Worm (Caenorhabditis elegans) whole organism, early embryonic: Measurements from ENCODE around the gene fbxa-59.

Experiments
- B0310.2 ChIP-seq: sonication (generic microtip); optimal IDR thresholded peaks from 2 replicates; lab custom pipeline; 2016; ENCODE audit warnings: mild to moderate bottlenecking, missing genetic modification characterization, missing compliant biosample characterization
- F13C5.2 ChIP-seq: sonication (generic microtip); optimal IDR thresholded peaks from 2 replicates; lab custom pipeline; 2017; ENCODE audit warnings: mild to moderate bottlenecking, missing genetic modification characterization, inconsistent platforms, missing compliant biosample characterization
- aly-1 ChIP-seq: sonication (generic microtip); optimal IDR thresholded peaks from 2 replicates; lab custom pipeline; 2016; ENCODE audit warnings: missing genetic modification characterization, missing compliant biosample characterization
- ama-1 ChIP-seq: fragments of 150-350 bp; optimal IDR thresholded peaks from 2 replicates; lab custom pipeline; 2014
- ceh-13 ChIP-seq: fragments of 200-800 bp; sonication (Bioruptor generic); optimal IDR thresholded peaks from 2 replicates; lab custom pipeline; 2018; ENCODE audit warnings: mild to moderate bottlenecking, missing genetic modification characterization, missing compliant biosample characterization
- ceh-36 ChIP-seq: sonication (generic microtip); optimal IDR thresholded peaks from 2 replicates; lab custom pipeline; 2016; ENCODE audit warnings: missing genetic modification characterization, inconsistent platforms, missing compliant biosample characterization
- ets-7 ChIP-seq: sonication (generic microtip); optimal IDR thresholded peaks from 2 replicates; lab custom pipeline; 2016; ENCODE audit warnings: missing genotype, missing genetic modification characterization, missing compliant biosample characterization
- flt-1 ChIP-seq: fragments of 200-800 bp; sonication (Bioruptor generic); IDR thresholded peaks from 2 replicates; pipeline ENCODE4 v1.3.6; 2022; ENCODE audit warnings: missing genetic modification characterization, missing compliant biosample characterization
- hmbx-1 ChIP-seq: sonication (generic microtip); optimal IDR thresholded peaks from 2 replicates; lab custom pipeline; 2016; ENCODE audit warnings: mild to moderate bottlenecking, missing genetic modification characterization, missing compliant biosample characterization
- hmg-4 ChIP-seq: fragments of 200-800 bp; sonication (Bioruptor generic); optimal IDR thresholded peaks from 2 replicates; lab custom pipeline; 2018; ENCODE audit warnings: mild to moderate bottlenecking, missing genetic modification characterization, missing compliant biosample characterization
- hnd-1 ChIP-seq: sonication (generic microtip); optimal IDR thresholded peaks from 2 replicates; lab custom pipeline; 2016; ENCODE audit warnings: missing genetic modification characterization, missing compliant biosample characterization
- pes-1 ChIP-seq: fragments of 200-800 bp; sonication (Bioruptor generic); IDR thresholded peaks from 2 replicates; pipeline ENCODE4 v1.3.6; 2022; ENCODE audit warnings: missing genetic modification reagents, missing genetic modification characterization, missing compliant biosample characterization
- scrt-1 ChIP-seq: fragments of 200-800 bp; sonication (Bioruptor generic); IDR thresholded peaks from 2 replicates; pipeline ENCODE4 v1.3.6; 2022; ENCODE audit warnings: missing genetic modification characterization, missing compliant biosample characterization
- sea-1 ChIP-seq: fragments of 200-800 bp; sonication (Bioruptor generic); conservative IDR thresholded peaks from 2 replicates; pipeline ENCODE4 v1.3.6; 2022; ENCODE audit warnings: missing genetic modification characterization, missing compliant biosample characterization
- tbx-11 ChIP-seq: fragments of 200-800 bp; sonication (Bioruptor generic); IDR thresholded peaks from 2 replicates; pipeline ENCODE4 v1.3.6; 2022; ENCODE audit warnings: missing genetic modification characterization, missing compliant biosample characterization
- tbx-37 ChIP-seq: fragments of 200-800 bp; sonication (Bioruptor generic); conservative IDR thresholded peaks from 2 replicates; pipeline ENCODE4 v1.3.6; 2022; ENCODE audit warnings: missing genetic modification reagents, missing genetic modification characterization, missing compliant biosample characterization
- tra-4 ChIP-seq: sonication (generic microtip); optimal IDR thresholded peaks from 2 replicates; lab custom pipeline; 2017; ENCODE audit warnings: missing genetic modification characterization, missing compliant biosample characterization

fbxa-59 gene

ce11 chrIII:938569-938968 is 4.7 kb downstream of the fbxa-59 start, which contains the start of gene fbxa-22:
Gene fbxa-22 (plus strand): TSS chrIII:938869.
- TF ChIP-seq flt-1 (GFP tag; lab: Robert Waterston, UW), result no peak

DNA sequence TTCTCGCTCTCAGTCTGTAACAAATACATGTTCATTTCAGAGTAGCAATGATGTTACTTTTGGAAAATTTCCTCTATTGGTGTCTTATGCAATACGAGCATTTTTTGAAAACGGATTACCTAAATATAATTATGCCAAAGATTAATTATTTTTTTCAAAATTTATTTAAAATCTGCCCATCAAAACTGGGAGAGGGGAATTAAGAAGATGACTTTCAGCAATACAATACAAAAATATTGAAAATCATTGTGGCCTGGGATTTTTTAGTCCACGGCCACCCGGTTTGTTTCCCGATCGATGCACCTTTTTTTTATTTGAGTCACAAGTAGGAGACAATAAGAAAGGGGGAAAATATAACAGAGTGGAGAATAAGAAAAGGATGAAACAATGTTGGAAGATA is 5.3 kb downstream of the fbxa-59 start, which contains the start of gene fbxa-56:
fbxa-56 (minus strand) TSS at position 101 of the 400 bp plus-strand sequence.
- TF ChIP-seq B0310.2 (tag; lab: Kevin White, UChicago) (no peak), ets-7 (tag; lab: Kevin White, UChicago) (no peak), F13C5.2 (no peak), ceh-36 (tag; lab: Kevin White, UChicago) (no peak), scrt-1 (no peak), aly-1 (tag; lab: Kevin White, UChicago) (no peak), flt-1 (GFP tag; lab: Robert Waterston, UW) (no peak), pes-1 (GFP tag; lab: Robert Waterston, UW) (no peak), tbx-11 (GFP tag; lab: Robert Waterston, UW) (no peak), sea-1 (no peak), ceh-13 (GFP tag; lab: Kevin White, UChicago) (no peak), tbx-37 (no peak), tra-4 (tag; lab: Kevin White, UChicago) (no peak), hmbx-1 (tag; lab: Kevin White, UChicago) (no peak), hnd-1 (tag; lab: Kevin White, UChicago) (no peak), hmg-4 (GFP tag; lab: Kevin White, UChicago) (no peak), ama-1 (lab: Kevin White, UChicago) (no peak)

DNA sequence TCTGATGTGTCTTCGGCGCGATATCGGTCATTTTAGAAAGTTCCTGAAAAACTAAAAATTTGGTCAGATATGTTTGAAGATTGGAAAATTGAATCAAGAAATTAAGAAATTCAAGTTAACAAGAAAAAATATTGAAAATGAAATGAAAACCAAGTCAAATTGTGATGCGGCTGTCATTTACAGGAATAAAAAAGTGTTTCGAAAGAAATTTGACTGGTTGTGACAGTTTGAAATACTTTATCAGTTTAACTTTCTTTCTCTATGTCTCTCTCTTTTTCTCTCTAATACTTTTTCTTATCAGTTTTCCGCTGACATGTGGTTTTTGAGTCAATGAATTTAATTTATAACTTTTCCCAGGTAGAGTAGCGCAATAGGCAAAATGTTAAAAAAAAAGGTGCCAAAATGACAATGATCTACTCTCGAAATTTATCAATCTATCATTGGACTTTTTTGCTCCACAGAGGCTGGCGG is 7.2 kb downstream of the fbxa-59 start, which contains the start of gene fbxa-55:
fbxa-55 (minus strand) TSS at position 51 of the 471 bp plus-strand sequence.
- TF ChIP-seq ama-1 (lab: Kevin White, UChicago), result no peak

DNA sequence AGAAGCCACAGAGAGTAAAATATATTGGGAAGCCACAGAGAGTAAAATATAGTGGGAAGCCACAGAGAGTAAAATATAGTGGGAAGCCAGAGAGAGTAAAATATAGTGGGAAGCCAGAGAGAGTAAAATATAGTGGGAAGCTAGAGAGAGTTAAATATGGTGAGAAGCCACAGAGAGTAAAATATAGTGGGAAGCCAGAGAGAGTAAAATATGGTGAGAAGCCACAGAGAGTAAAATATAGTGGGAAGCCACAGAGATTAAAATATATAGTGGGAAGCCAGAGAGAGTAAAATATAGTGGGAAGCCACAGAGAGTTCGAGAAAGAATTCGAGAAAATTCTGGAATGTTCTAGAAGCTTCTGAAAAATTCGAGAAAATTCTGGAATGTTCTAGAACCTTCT is 11.9 kb downstream of the fbxa-59 start:
- TF ChIP-seq hnd-1 (tag; lab: Kevin White, UChicago) (peak; percentile 94), hmbx-1 (tag; lab: Kevin White, UChicago) (peak; percentile 90), ets-7 (tag; lab: Kevin White, UChicago) (peak; percentile 94), B0310.2 (tag; lab: Kevin White, UChicago) (peak; percentile 9), aly-1 (tag; lab: Kevin White, UChicago) (peak; percentile 84), F13C5.2 (peak; percentile 81), ceh-36 (tag; lab: Kevin White, UChicago) (peak; percentile 85), tra-4 (tag; lab: Kevin White, UChicago) (peak; percentile 32)

ce11 chrIII:926216-926615 is 17.1 kb downstream of the fbxa-59 start, which contains the start of gene pef-1:
Gene pef-1 (minus strand): TSS chrIII:926316.
- no peak for TF ChIP-seq ceh-36 (tag; lab: Kevin White, UChicago)
- TF ChIP-seq ama-1 (lab: Kevin White, UChicago), result no peak
- TF ChIP-seq ceh-13 (GFP tag; lab: Kevin White, UChicago), result no peak
- TF ChIP-seq pes-1 (GFP tag; lab: Robert Waterston, UW), result no peak
- TF ChIP-seq aly-1 (tag; lab: Kevin White, UChicago), result no peak
- no peak for TF ChIP-seq ets-7 (tag; lab: Kevin White, UChicago)
- no peak for TF ChIP-seq tbx-11 (GFP tag; lab: Robert Waterston, UW)
- no peak for TF ChIP-seq tra-4 (tag; lab: Kevin White, UChicago)

- TF ChIP-seq tbx-11 (GFP tag; lab: Robert Waterston, UW), result no peak
- TF ChIP-seq aly-1 (tag; lab: Kevin White, UChicago), result no peak
- TF ChIP-seq tbx-37, result no peak
- no peak for TF ChIP-seq ets-7 (tag; lab: Kevin White, UChicago)
- TF ChIP-seq scrt-1, result no peak
- TF ChIP-seq flt-1 (GFP tag; lab: Robert Waterston, UW), result no peak
- TF ChIP-seq pes-1 (GFP tag; lab: Robert Waterston, UW), result no peak
- TF ChIP-seq F13C5.2, result no peak
- TF ChIP-seq tra-4 (tag; lab: Kevin White, UChicago), result no peak
- no peak for TF ChIP-seq hmg-4 (GFP tag; lab: Kevin White, UChicago)
- no peak for TF ChIP-seq ceh-36 (tag; lab: Kevin White, UChicago)
Observed at ce11 chrIII:919322-919721, 24.0 kb downstream of the fbxa-59 start, which contains the start of gene F23H11.7. Gene F23H11.7 (minus strand): TSS chrIII:919422.

DNA sequence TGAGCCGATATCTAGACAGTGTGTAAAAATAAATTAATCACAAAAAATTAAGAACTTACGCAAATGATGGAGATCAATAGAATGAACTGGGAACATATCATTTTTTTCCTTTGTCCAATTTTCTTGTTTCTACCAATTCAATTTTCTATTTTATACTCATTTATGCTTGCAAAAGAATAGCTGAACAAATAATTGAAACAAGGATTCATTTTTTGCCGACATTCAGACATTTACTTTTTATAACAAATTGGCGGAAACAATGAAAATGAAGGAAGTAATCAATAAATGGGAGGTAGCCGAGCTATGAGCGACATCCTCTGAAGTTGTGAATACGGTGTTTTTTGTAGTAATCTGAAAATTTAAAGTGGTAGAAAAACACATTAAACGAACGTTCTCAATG is 26.4 kb downstream of the fbxa-59 start, which contains the start of gene idpp-13:
idpp-13 (minus strand) TSS at position 101 of the 400 bp plus-strand sequence.
- TF ChIP-seq ceh-13 (GFP tag; lab: Kevin White, UChicago) (no peak), hmg-4 (GFP tag; lab: Kevin White, UChicago) (no peak), ets-7 (tag; lab: Kevin White, UChicago) (no peak), F13C5.2 (no peak), hnd-1 (tag; lab: Kevin White, UChicago) (no peak), tbx-11 (GFP tag; lab: Robert Waterston, UW) (no peak), tbx-37 (no peak), ceh-36 (tag; lab: Kevin White, UChicago) (no peak), tra-4 (tag; lab: Kevin White, UChicago) (no peak), pes-1 (GFP tag; lab: Robert Waterston, UW) (no peak), scrt-1 (no peak)
